Worm (Caenorhabditis elegans): ENCODE measurements around the gene cyn-2.

DNA sequence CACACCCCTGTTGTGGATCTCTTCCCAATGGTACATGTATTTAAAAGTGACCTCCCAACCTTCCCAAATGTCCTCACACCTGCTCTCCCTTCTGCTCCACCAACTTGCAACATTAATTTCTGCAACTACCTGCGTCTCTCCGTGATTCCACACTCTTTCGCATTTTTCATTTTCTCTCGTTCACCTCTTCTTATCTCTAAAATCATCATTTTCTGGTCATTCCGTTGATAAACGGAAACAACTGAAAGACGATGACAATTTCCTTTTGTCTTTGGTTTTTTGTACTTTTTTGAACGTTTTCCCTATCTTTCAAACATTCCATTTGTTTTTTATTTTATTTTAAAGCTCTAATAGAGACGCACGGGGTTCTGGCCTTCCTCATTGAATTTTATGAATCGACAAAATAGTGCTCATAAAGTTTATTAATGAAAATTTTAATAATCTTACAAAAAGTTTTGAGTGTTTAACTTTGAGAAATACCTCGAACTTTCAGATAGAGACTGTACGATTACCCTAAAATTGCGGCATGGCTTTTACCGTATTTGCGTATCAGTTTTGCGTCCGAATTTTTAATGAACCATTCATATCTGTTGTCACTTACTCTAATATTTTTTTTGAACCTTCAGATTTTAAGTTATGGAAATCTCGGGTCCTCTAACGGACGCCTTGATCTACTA is 19.7 kb upstream of the cyn-2 start, which contains the start of gene aqp-11:
- TF ChIP-seq tbx-11 (GFP tag; IDR thresholded peaks at IDR 0.05) (no peak), hmg-4 (GFP tag; optimal IDR thresholded peaks at IDR 0.05) (no peak), ama-1 (optimal IDR thresholded peaks at IDR 0.05) (no peak), hnd-1 (tag; optimal IDR thresholded peaks at IDR 0.05) (no peak), F13C5.2 (tag; optimal IDR thresholded peaks at IDR 0.05) (no peak), sea-1 (GFP tag; conservative IDR thresholded peaks at IDR 0.05) (no peak), hmbx-1 (tag; optimal IDR thresholded peaks at IDR 0.05) (no peak), tbx-37 (GFP tag; conservative IDR thresholded peaks at IDR 0.05) (no peak), scrt-1 (GFP tag; IDR thresholded peaks at IDR 0.05) (no peak), ceh-13 (GFP tag; optimal IDR thresholded peaks at IDR 0.05) (no peak), ets-7 (tag; optimal IDR thresholded peaks at IDR 0.05) (no peak), flt-1 (GFP tag; IDR thresholded peaks at IDR 0.05) (no peak), pes-1 (GFP tag; IDR thresholded peaks at IDR 0.05) (no peak)
